Worm (Caenorhabditis elegans): ENCODE measurements around the gene C10A4.2.

Gene C10A4.2

ce11 chrX:7430483-7430882, 20.4 kb downstream of the C10A4.2 start:
- no peak for TF ChIP-seq nhr-232 (tag; optimal IDR thresholded peaks at IDR 0.05)
- TF ChIP-seq Y22D7AL.16 (tag; optimal IDR thresholded peaks at IDR 0.05): no peak
- no peak for TF ChIP-seq tbx-7 (tag; optimal IDR thresholded peaks at IDR 0.05)
- no peak for TF ChIP-seq eyg-1 (tag; optimal IDR thresholded peaks at IDR 0.05)
- no peak for TF ChIP-seq dmd-4 (tag; optimal IDR thresholded peaks at IDR 0.05; ENCODE audit: borderline replicate concordance)
- no peak for TF ChIP-seq fkh-10 (GFP tag; optimal IDR thresholded peaks at IDR 0.05)
- no peak for TF ChIP-seq ceh-14 (tag; optimal IDR thresholded peaks at IDR 0.05)
- no peak for TF ChIP-seq ceh-34 (tag; optimal IDR thresholded peaks at IDR 0.05)

- TF ChIP-seq ets-4 (tag; optimal IDR thresholded peaks at IDR 0.05): no peak
- no peak for TF ChIP-seq elt-4 (tag; optimal IDR thresholded peaks at IDR 0.05)
- TF ChIP-seq mec-3 (tag; optimal IDR thresholded peaks at IDR 0.05; ENCODE audit: borderline replicate concordance): no peak
- no peak for TF ChIP-seq hlh-15 (tag; optimal IDR thresholded peaks at IDR 0.05)
- no peak for TF ChIP-seq syd-9 (tag; optimal IDR thresholded peaks at IDR 0.05)
- TF ChIP-seq dmd-4 (tag; optimal IDR thresholded peaks at IDR 0.05; ENCODE audit: borderline replicate concordance): no peak
- no peak for TF ChIP-seq npax-4 (tag; optimal IDR thresholded peaks at IDR 0.05)
- no peak for TF ChIP-seq zip-5 (tag; optimal IDR thresholded peaks at IDR 0.05)
- no peak for TF ChIP-seq ceh-34 (tag; optimal IDR thresholded peaks at IDR 0.05)
- no peak for TF ChIP-seq ceh-45 (GFP tag; IDR thresholded peaks at IDR 0.05)
- TF ChIP-seq pax-1 (tag; optimal IDR thresholded peaks at IDR 0.05): no peak
- no peak for TF ChIP-seq ceh-24 (tag; optimal IDR thresholded peaks at IDR 0.05)
These were observed 21.1 kb downstream of the C10A4.2 start, which contains the start of gene clc-2 for ce11 chrX:7431165-7431564. clc-2 (plus strand) TSS chrX:7431465.

- no peak for TF ChIP-seq pha-4 (tag; optimal IDR thresholded peaks at IDR 0.05)
- TF ChIP-seq hlh-8 (tag; optimal IDR thresholded peaks at IDR 0.05): no peak
- no peak for TF ChIP-seq rnt-1 (tag; optimal IDR thresholded peaks at IDR 0.05)
- TF ChIP-seq pax-1 (tag; optimal IDR thresholded peaks at IDR 0.05): no peak
- no peak for TF ChIP-seq ceh-19 (GFP tag; optimal IDR thresholded peaks at IDR 0.05)
- TF ChIP-seq tbx-7 (tag; optimal IDR thresholded peaks at IDR 0.05): no peak
- TF ChIP-seq hlh-15 (tag; optimal IDR thresholded peaks at IDR 0.05): no peak
- TF ChIP-seq pag-3 (tag; optimal IDR thresholded peaks at IDR 0.05; ENCODE audit: borderline replicate concordance): no peak
- TF ChIP-seq elt-4 (tag; optimal IDR thresholded peaks at IDR 0.05): no peak
- TF ChIP-seq pha-2 (tag; optimal IDR thresholded peaks at IDR 0.05): no peak
- TF ChIP-seq ceh-34 (tag; optimal IDR thresholded peaks at IDR 0.05): no peak
- TF ChIP-seq nhr-232 (tag; optimal IDR thresholded peaks at IDR 0.05): no peak
- TF ChIP-seq tbx-2 (tag; optimal IDR thresholded peaks at IDR 0.05): no peak
- TF ChIP-seq sox-4 (tag; optimal IDR thresholded peaks at IDR 0.05): no peak
- no peak for TF ChIP-seq K09A11.1 (tag; optimal IDR thresholded peaks at IDR 0.05; ENCODE audit: insufficient read depth)
- no peak for TF ChIP-seq pat-9 (tag; optimal IDR thresholded peaks at IDR 0.05)
- no peak for TF ChIP-seq ahr-1 (tag; optimal IDR thresholded peaks at IDR 0.05)
- TF ChIP-seq npax-4 (tag; optimal IDR thresholded peaks at IDR 0.05): no peak
These were observed 23.2 kb downstream of the C10A4.2 start, which contains the start of gene clc-5 for ce11 chrX:7433269-7433668. clc-5 (plus strand) TSS chrX:7433569.

- TF ChIP-seq zip-5 (tag; optimal IDR thresholded peaks at IDR 0.05): no peak
- TF ChIP-seq sox-2 (GFP tag; IDR thresholded peaks at IDR 0.05): no peak
- no peak for TF ChIP-seq hlh-6 (tag; optimal IDR thresholded peaks at IDR 0.05)
- no peak for TF ChIP-seq pha-2 (tag; optimal IDR thresholded peaks at IDR 0.05)
- TF ChIP-seq tbx-7 (tag; optimal IDR thresholded peaks at IDR 0.05): no peak
- TF ChIP-seq ceh-9 (tag; optimal IDR thresholded peaks at IDR 0.05): no peak
- no peak for TF ChIP-seq C08G9.2 (tag; optimal IDR thresholded peaks at IDR 0.05)
- TF ChIP-seq ref-2 (tag; optimal IDR thresholded peaks at IDR 0.05): no peak
- TF ChIP-seq tbx-2 (tag; optimal IDR thresholded peaks at IDR 0.05): no peak
- no peak for TF ChIP-seq pha-4 (tag; optimal IDR thresholded peaks at IDR 0.05)
- TF ChIP-seq unc-42 (tag; optimal IDR thresholded peaks at IDR 0.05): no peak
- TF ChIP-seq fkh-10 (GFP tag; optimal IDR thresholded peaks at IDR 0.05): no peak
- no peak for TF ChIP-seq hlh-15 (tag; optimal IDR thresholded peaks at IDR 0.05)
- no peak for TF ChIP-seq F13H6.1 (tag; optimal IDR thresholded peaks at IDR 0.05)
- no peak for TF ChIP-seq ama-1 (optimal IDR thresholded peaks at IDR 0.05)
- TF ChIP-seq sox-4 (tag; optimal IDR thresholded peaks at IDR 0.05): no peak
- TF ChIP-seq C38D4.7 (GFP tag; optimal IDR thresholded peaks at IDR 0.05): no peak
- TF ChIP-seq dve-1 (tag; optimal IDR thresholded peaks at IDR 0.05): no peak
These were observed 26.9 kb downstream of the C10A4.2 start for ce11 chrX:7436912-7437311.
